Fruit fly (Drosophila melanogaster) whole organism, embryonic: ENCODE results near the gene ca.

Experiments
- CG13296 ChIP-seq: fragments of 200-800 bp; sonication (Bioruptor generic); optimal IDR thresholded peaks from 3 replicates; lab custom pipeline; 2018; ENCODE audit warnings: missing biosample characterization, mild to moderate bottlenecking, missing genetic modification characterization
- CG33557 ChIP-seq: fragments of 200-800 bp; sonication (Bioruptor generic); optimal IDR thresholded peaks from 2 replicates; lab custom pipeline; 2019; ENCODE audit warnings: missing biosample characterization, mild to moderate bottlenecking, missing genetic modification characterization, moderate library complexity
- Ets65A ChIP-seq: fragments of 200-800 bp; sonication (Bioruptor generic); peaks from one replicate; lab custom pipeline; 2016; ENCODE audit warnings: missing biosample characterization, missing genetic modification characterization
- Hr3 ChIP-seq: fragments of 200-800 bp; sonication (Bioruptor generic); optimal IDR thresholded peaks from 3 replicates; lab custom pipeline; 2016; ENCODE audit warnings: missing biosample characterization, missing genetic modification characterization
- Lpt ChIP-seq: fragments of >200 bp; optimal IDR thresholded peaks from 2 replicates; lab custom pipeline; 2018; ENCODE audit warnings: missing biosample characterization, missing genetic modification characterization
- Usf ChIP-seq: fragments of 200-800 bp; sonication (Bioruptor generic); optimal IDR thresholded peaks from 2 replicates; lab custom pipeline; 2017; ENCODE audit warnings: missing genotype, missing biosample characterization, missing genetic modification characterization
- psq ChIP-seq: fragments of 200-800 bp; sonication (Bioruptor generic); optimal IDR thresholded peaks from 2 replicates; lab custom pipeline; 2017; ENCODE audit warnings: missing biosample characterization, missing genetic modification characterization
- ttk ChIP-seq: fragments of 200-800 bp; sonication (Bioruptor generic); IDR thresholded peaks from 2 replicates; pipeline ENCODE4 v2.1.2; 2022; ENCODE audit warnings: missing biosample characterization, missing genetic modification characterization
- tup ChIP-seq: fragments of 200-800 bp; sonication (Bioruptor generic); optimal IDR thresholded peaks from 2 replicates; lab custom pipeline; 2016; ENCODE audit warnings: missing biosample characterization, mild to moderate bottlenecking, missing genetic modification characterization, moderate library complexity

- TF ChIP-seq CG13296 (GFP tag; lab: Kevin White, UChicago), result no peak
- no peak for TF ChIP-seq CG33557 (GFP tag; lab: Kevin White, UChicago)
- TF ChIP-seq Lpt (GFP tag; lab: Kevin White, UChicago), result no peak
- no peak for TF ChIP-seq Ets65A (GFP tag; lab: Kevin White, UChicago)
- TF ChIP-seq tup (GFP tag; lab: Kevin White, UChicago), result no peak
- no peak for TF ChIP-seq Usf (GFP tag; lab: Kevin White, UChicago)
- TF ChIP-seq Hr3 (GFP tag; lab: Kevin White, UChicago), result no peak
- TF ChIP-seq psq (GFP tag; lab: Kevin White, UChicago), result no peak
- TF ChIP-seq ttk (GFP tag; lab: Robert Waterston, UW), result no peak
These were observed 46.6 kb upstream of the ca start for dm6 chr3R:29760042-29760441.
